Worm (Caenorhabditis elegans): ENCODE measurements around the gene H41C03.2.

Gene H41C03.2

DNA sequence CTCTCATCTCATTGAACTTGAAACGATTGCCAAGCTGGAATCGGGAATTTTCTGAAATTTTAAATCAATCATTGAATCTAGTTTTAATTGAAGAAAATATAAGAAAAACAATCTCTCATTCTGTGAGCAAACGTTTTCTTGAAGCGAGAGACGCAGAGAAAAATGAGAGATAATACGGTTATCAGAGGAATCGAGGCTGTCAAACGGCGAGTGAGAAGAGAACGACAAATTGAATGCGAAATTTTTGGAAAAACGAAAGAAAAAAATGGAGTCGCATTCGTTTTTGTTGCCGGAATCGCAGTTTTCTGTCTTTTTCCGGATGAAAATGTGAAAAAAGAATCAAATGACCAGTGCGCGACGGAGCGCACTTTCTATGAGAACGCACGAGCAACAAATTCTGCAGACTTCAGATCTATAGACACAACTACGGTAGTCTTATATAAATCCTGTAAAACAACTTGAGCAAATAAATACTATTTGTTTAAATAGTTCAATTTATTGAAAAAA lies 21.7 kb upstream of the H41C03.2 start, which contains the start of gene tex-2:
tex-2 (minus strand) TSS at position 51 of the 507 bp plus-strand sequence.
- TF ChIP-seq W03F9.2 (tag; optimal IDR thresholded peaks at IDR 0.05) (peak; percentile 23), dao-5 (tag; optimal IDR thresholded peaks at IDR 0.05) (no peak)

DNA sequence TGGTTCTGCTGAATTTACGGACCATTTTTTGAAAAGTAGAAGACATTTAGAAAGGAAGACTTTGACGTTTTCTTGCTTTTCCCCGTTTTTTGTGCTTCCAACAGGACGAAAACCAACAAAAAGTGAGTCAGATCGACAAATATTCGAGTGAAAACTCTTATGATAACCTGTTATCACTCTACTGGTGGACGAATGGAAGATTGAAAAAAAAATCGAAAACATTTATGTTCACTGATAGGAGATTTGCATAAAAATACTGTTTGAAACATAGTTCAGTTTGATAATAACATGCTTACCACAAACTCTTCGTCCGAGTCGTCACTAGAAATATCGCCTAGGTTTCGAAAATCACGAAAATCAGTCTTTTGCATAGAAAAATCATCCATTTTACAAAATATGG lies 20.5 kb upstream of the H41C03.2 start:
- TF ChIP-seq dao-5 (tag; optimal IDR thresholded peaks at IDR 0.05) (no peak), him-1 (tag; optimal IDR thresholded peaks at IDR 0.05) (no peak), W03F9.2 (tag; optimal IDR thresholded peaks at IDR 0.05) (no peak)

DNA sequence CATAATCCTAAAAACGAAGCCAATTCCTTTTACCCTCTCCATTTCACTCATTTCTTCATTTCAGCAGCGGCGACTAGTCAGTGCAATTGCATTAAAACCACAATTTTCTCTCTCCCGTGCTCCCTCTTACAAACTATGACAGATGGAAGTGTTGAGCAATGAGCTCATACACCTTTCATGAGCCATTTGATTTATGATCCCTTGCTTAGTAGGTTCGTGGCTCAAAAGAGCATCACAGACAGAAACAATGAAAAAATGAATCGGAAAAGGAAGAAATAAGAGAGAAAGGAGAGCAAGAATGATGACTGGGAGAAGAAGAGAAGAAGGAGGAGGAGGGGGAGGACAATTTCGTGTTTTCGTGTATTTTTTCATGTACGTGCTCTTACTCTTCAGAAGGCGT lies 19.6 kb upstream of the H41C03.2 start:
- TF ChIP-seq W03F9.2 (tag; optimal IDR thresholded peaks at IDR 0.05) = no peak
- no peak for TF ChIP-seq him-1 (tag; optimal IDR thresholded peaks at IDR 0.05)
- TF ChIP-seq dao-5 (tag; optimal IDR thresholded peaks at IDR 0.05) = no peak

DNA sequence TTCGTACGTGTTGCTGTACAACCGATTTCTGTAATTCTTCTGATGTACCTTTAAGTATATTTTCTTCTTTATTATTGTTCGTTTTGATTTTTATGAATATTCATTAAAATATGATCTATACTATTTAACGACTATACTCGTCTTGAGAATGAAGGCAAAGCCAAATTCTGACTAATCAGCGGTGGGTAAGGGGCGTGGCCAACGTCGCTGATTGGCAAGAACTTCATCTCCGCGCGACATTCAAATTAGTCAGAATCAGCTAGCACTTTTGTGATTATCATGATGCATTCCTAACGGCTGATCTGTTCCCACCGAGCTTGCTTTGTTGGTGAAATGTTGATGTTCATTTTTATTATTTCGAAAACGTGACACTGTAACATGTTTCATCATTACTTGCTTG lies 15.0 kb upstream of the H41C03.2 start:
- no peak for TF ChIP-seq him-1 (tag; optimal IDR thresholded peaks at IDR 0.05)
- TF ChIP-seq W03F9.2 (tag; optimal IDR thresholded peaks at IDR 0.05) = no peak
- no peak for TF ChIP-seq dao-5 (tag; optimal IDR thresholded peaks at IDR 0.05)

DNA sequence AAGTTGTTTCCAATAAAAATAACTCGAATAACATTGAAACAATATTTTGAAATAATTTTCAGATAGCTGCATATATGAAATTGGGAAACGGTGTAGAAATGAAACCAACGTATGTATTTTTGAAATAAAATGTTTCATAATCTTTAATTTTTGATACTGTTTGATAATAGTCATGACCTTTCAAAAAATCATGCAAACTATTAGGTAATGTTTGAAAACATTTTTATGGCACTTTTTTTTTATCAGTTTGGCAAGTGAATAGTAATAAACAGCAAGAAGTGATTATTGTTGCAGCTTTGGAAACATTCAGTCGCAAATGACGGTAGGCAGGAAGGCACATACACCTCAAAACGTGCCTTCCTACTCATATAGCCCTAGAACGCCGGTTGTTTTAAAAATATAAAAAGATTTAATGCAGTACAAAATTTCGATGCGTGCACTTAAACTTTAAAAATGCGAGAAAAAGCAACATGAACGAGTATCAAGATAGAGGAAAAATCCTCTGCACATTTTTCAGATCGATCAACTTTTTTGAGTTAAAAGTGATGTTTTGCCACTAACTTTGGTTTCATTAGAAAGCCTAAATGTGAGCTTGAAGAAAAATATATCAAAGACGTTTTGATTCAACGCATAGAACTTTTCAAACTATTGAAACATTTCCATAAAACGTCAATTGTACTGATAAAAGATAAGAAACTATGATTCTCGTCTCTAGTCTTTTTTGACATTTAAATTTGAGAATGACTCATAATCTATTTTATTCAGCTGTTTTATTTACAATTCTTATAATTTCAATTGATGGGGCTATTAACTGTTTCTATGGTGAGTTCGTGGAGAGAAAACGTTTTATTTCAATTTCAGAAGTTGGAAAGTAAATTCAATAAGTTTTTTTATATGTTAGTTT lies 13.8 kb upstream of the H41C03.2 start, which contains the start of gene F55C12.19:
F55C12.19 (plus strand) TSS at position 735 of the 904 bp plus-strand sequence.
- TF ChIP-seq dao-5 (tag; optimal IDR thresholded peaks at IDR 0.05) (no peak), him-1 (tag; optimal IDR thresholded peaks at IDR 0.05) (no peak), W03F9.2 (tag; optimal IDR thresholded peaks at IDR 0.05) (no peak)

DNA sequence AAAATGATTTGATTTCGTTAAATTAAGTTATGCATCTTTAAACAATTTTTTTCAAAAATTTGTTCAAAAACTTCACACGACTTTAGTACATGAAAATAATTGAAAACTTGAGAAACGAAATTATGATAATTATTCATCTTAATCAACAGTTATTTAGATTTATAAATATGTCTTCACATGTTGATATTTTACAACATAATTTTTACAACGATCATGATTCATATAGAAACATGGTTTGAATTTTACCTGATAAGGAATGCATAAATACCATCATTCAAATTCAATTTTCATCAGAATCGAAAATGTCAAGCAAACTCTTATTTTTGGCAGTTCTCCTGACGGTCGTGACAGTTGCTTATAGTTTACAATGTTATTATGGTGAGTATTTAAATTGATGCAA lies 12.0 kb upstream of the H41C03.2 start, which contains the start of gene tag-234:
tag-234 (plus strand) TSS at position 301 of the 400 bp plus-strand sequence.
- no peak for TF ChIP-seq W03F9.2 (tag; optimal IDR thresholded peaks at IDR 0.05)
- TF ChIP-seq him-1 (tag; optimal IDR thresholded peaks at IDR 0.05) = no peak
- TF ChIP-seq dao-5 (tag; optimal IDR thresholded peaks at IDR 0.05) = no peak

DNA sequence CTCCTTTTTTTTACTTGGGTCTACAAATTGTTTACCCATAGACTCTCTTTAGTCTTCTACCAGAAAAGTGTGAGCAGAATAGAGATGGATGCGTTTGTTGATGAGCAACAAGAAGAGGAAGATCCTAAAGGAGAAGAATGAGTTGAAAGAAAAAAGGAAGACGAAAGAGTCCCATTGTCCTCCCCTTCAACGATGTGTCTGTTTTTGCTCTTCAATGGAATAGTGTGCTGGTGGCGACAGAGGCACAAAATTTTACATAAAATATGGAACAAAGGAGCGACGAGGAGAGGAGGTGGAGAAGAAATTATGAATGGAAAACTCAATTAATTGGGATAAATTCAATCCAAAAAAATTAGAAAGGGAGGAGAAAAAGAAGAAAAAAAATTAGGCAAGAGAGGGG lies 8.7 kb upstream of the H41C03.2 start:
- TF ChIP-seq W03F9.2 (tag; optimal IDR thresholded peaks at IDR 0.05) (no peak), him-1 (tag; optimal IDR thresholded peaks at IDR 0.05) (no peak), dao-5 (tag; optimal IDR thresholded peaks at IDR 0.05) (no peak)

DNA sequence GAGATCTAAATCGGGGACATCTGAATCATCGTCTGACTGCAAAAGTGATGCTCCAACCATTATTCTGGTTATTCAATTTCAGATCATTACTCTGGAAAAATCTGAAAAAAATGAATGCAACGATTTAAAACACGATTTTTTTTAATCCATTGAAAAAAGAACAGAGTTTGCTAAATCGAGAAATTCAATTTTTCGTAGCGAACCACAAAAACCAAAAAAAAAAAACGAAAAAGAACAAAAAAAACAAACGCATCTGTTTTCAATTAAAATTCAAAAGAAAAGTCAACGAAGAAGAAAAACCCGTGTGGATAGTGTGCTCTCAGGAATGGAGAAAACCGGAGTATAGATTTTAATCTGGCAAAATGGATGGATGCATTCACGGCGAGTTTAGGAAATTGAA lies 6.4 kb upstream of the H41C03.2 start, which contains the start of gene F55C12.4:
F55C12.4 (minus strand) TSS at position 101 of the 400 bp plus-strand sequence.
- TF ChIP-seq him-1 (tag; optimal IDR thresholded peaks at IDR 0.05) (no peak), W03F9.2 (tag; optimal IDR thresholded peaks at IDR 0.05) (no peak), dao-5 (tag; optimal IDR thresholded peaks at IDR 0.05) (no peak)

DNA sequence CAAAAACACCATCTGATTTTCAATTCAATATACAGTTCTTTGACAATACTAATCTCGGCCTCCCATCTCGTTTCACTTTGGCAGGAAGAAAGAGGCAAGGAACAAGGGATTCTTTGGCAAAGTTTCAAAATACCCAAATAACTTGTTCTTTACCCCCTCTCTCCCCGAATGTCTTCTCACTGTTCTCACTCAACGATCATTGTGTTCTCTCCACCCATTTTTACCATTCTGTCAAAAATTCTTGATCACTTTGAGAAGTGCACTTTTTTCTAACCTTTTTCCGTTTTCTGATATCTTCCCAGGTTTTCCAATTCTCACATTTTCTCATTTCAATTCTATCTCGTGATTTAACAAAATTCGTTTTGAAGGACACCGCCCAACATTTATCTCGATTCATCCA lies 2.2 kb upstream of the H41C03.2 start, which contains the start of gene H41C03.1:
H41C03.1 (plus strand) TSS at position 301 of the 400 bp plus-strand sequence.
- TF ChIP-seq W03F9.2 (tag; optimal IDR thresholded peaks at IDR 0.05) = no peak
- TF ChIP-seq dao-5 (tag; optimal IDR thresholded peaks at IDR 0.05) = no peak
- TF ChIP-seq him-1 (tag; optimal IDR thresholded peaks at IDR 0.05) = no peak

DNA sequence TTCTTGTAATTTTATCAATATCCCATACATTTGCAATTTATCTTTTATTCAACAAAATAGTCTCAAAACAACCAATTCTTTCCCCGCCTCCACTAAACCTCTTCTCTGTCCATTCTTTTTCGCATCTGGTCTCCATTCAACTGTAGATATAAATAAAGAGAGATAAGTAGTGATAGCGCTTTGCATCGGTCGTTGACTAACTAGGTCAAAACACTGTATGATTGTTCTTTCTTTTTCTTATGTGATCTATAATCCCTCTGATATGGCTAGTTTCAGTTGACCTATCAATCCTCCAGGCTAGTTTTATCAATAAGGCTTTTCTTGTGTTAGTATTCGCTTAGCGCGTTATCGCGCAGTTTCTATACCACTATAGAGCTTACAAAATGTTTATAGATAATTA lies 1.4 kb upstream of the H41C03.2 start:
- TF ChIP-seq him-1 (tag; optimal IDR thresholded peaks at IDR 0.05) = no peak
- TF ChIP-seq dao-5 (tag; optimal IDR thresholded peaks at IDR 0.05) = no peak
- TF ChIP-seq W03F9.2 (tag; optimal IDR thresholded peaks at IDR 0.05) = no peak

DNA sequence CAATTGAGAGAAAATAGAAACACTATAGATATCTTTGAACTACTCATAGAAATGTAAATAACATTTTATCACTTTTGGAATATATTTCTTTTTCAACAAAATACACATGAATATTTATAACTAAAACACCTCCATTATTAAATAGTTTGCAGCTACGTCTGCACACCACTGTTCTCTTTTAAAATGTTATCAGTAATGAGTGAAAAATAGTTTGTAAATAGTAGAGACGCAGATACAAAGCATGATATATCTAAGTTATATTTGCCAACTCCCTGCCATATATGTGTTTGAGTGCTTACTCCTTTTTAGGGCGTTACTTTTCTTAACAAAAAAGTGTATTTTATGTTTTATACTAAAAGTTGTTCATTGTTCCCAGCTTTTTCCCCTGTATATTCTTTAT lies 5.7 kb downstream of the H41C03.2 start:
- TF ChIP-seq him-1 (tag; optimal IDR thresholded peaks at IDR 0.05) (no peak), W03F9.2 (tag; optimal IDR thresholded peaks at IDR 0.05) (no peak), dao-5 (tag; optimal IDR thresholded peaks at IDR 0.05) (no peak)

DNA sequence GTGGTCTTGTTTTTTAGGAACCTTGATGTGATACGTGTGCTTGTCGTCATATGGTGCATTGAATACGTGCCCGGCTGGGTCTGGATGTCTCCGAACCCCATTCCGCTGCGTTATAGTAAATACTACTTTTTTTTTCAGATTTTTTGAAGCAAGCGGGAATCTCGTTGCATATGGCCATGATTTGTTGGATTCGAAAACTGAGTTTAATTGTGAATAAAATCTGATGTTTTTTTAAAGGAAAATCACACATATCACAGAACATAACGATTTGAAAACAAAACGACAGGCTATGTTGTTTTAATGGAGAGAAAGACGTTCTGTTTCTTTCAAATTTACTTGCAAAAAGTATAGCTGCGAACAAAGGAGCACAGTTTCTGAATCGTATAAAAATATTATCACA lies 6.5 kb downstream of the H41C03.2 start, which contains the start of the genes ZK1248.17 and H41C03.3:
ZK1248.17 (minus strand) TSS at position 101 of the 400 bp plus-strand sequence.
H41C03.3 (plus strand) TSS at position 337 of the 400 bp plus-strand sequence.
- TF ChIP-seq dao-5 (tag; optimal IDR thresholded peaks at IDR 0.05) = no peak
- TF ChIP-seq him-1 (tag; optimal IDR thresholded peaks at IDR 0.05) = no peak
- TF ChIP-seq W03F9.2 (tag; optimal IDR thresholded peaks at IDR 0.05) = no peak

DNA sequence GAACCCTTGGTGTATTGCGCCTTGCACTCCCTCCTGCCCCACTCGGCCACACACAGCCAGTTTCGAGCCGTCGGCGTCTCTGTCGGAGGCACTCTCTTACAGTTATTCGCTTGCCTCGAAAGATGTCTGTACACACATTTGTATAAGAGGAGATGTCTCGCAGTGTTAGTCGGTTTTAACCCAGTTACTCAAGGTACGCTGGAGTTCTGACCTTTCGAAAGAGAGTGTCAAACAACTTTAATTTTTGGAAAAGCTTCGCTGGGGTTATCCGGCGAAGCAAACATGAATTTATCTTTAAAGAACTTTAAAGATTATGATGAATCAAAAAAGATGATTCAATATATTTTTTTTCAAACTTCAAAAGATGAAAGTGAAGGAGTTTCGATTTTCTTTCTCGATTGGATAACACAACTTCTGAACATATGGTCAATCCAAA lies 7.2 kb downstream of the H41C03.2 start:
- TF ChIP-seq him-1 (tag; optimal IDR thresholded peaks at IDR 0.05) (peak; percentile 99), dao-5 (tag; optimal IDR thresholded peaks at IDR 0.05) (peak; percentile 92), W03F9.2 (tag; optimal IDR thresholded peaks at IDR 0.05) (peak; percentile 97)

DNA sequence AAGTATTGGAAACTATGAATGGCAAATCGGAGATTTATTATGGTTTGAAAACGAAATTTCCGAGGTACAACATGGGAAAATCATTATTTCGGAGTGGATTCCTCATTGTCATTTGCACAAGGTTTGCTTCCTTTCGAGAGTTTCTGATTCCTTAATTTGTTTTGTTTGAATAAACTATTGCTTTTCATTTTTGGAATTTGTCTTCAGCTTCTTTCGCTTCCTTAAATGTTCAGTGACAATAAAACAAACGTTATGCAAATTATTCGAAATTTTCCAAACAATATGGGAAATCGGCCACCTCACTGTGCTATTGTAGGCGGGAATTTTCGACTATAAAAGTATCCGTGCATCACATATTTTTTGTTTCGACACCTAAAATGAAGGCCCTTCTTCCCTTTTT lies 10.0 kb downstream of the H41C03.2 start, which contains the start of gene nep-25:
nep-25 (plus strand) TSS at position 375 of the 400 bp plus-strand sequence.
- no peak for TF ChIP-seq him-1 (tag; optimal IDR thresholded peaks at IDR 0.05)
- TF ChIP-seq W03F9.2 (tag; optimal IDR thresholded peaks at IDR 0.05) = no peak
- no peak for TF ChIP-seq dao-5 (tag; optimal IDR thresholded peaks at IDR 0.05)
